Worm (Caenorhabditis elegans): ENCODE measurements around the gene R102.4.

DNA sequence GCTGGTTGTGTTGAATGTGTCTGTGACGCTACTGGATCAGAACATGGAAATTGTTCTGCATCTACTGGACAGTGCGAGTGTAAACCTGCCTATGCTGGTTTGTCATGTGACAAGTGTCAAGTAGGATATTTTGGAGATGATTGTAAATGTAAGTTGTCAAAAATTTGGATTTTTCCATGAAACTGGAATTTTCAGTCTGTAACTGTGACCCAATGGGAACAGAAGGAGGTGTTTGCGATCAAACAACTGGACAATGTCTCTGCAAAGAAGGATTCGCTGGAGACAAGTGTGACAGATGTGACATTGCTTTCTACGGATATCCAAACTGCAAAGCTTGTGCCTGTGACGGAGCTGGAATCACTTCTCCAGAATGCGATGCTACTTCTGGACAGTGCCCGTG lies 26.5 kb downstream of the R102.4 start:
- TF ChIP-seq nhr-11 (tag; optimal IDR thresholded peaks at IDR 0.05) (no peak), D1046.2 (GFP tag; IDR thresholded peaks at IDR 0.05) (no peak), nhr-42 (GFP tag; IDR thresholded peaks at IDR 0.05) (no peak), hlh-11 (tag; optimal IDR thresholded peaks at IDR 0.05) (no peak), lsy-2 (tag; optimal IDR thresholded peaks at IDR 0.05) (no peak), ceh-82 (tag; optimal IDR thresholded peaks at IDR 0.05) (no peak), nhr-76 (tag; optimal IDR thresholded peaks at IDR 0.05) (no peak), aha-1 (tag) (no peak), snpc-4 (tag; optimal IDR thresholded peaks at IDR 0.05) (no peak)

Data from whole organism, L4 larva.